Fruit fly (Drosophila melanogaster) whole organism, embryonic: ENCODE results near the gene CG10801.
A peak's percentile ranks its signal among the peaks of the same experiment; 100 is the strongest.

ENCODE experiments used
- Atf-2 ChIP-seq: fragments of 200-800 bp; sonication (Bioruptor generic); optimal IDR thresholded peaks from 2 replicates; lab custom pipeline; 2016; ENCODE audit warnings: missing biosample characterization, missing genetic modification characterization
- CG10979 ChIP-seq: fragments of 200-800 bp; sonication (Bioruptor generic); optimal IDR thresholded peaks from 2 replicates; lab custom pipeline; 2018; ENCODE audit warnings: missing biosample characterization, mild to moderate bottlenecking, missing genetic modification characterization, moderate library complexity
- CG11456 ChIP-seq: fragments of 200-800 bp; sonication (Bioruptor generic); IDR thresholded peaks from 3 replicates; pipeline ENCODE4 v1.3.6; 2022; ENCODE audit warnings: missing biosample characterization, missing genetic modification characterization
- CG11695 ChIP-seq: fragments of 200-800 bp; sonication (Bioruptor generic); IDR thresholded peaks from 3 replicates; pipeline ENCODE4 v1.3.6; 2022; ENCODE audit warnings: missing biosample characterization, missing genetic modification characterization
- CG12104 ChIP-seq: fragments of 200-800 bp; sonication (Bioruptor generic); optimal IDR thresholded peaks from 3 replicates; lab custom pipeline; 2016; ENCODE audit warnings: missing biosample characterization, missing genetic modification characterization
- CG12155 ChIP-seq: fragments of 200-800 bp; sonication (Bioruptor generic); optimal IDR thresholded peaks from 3 replicates; lab custom pipeline; 2016; ENCODE audit warnings: missing biosample characterization, missing genetic modification characterization
- CG13296 ChIP-seq: fragments of 200-800 bp; sonication (Bioruptor generic); optimal IDR thresholded peaks from 3 replicates; lab custom pipeline; 2018; ENCODE audit warnings: missing biosample characterization, mild to moderate bottlenecking, missing genetic modification characterization
- CG14710 ChIP-seq: fragments of 200-800 bp; sonication (Bioruptor generic); optimal IDR thresholded peaks from 3 replicates; lab custom pipeline; 2019; ENCODE audit warnings: missing biosample characterization, mild to moderate bottlenecking, missing genetic modification characterization, moderate library complexity
- CG15011 ChIP-seq: fragments of 200-800 bp; sonication (Bioruptor generic); optimal IDR thresholded peaks from 3 replicates; lab custom pipeline; 2018; ENCODE audit warnings: missing biosample characterization, mild to moderate bottlenecking, missing genetic modification characterization
- CG1529 ChIP-seq: fragments of 200-800 bp; sonication (Bioruptor generic); optimal IDR thresholded peaks from 3 replicates; lab custom pipeline; 2018; ENCODE audit warnings: missing biosample characterization, missing genetic modification characterization
- CG1832 ChIP-seq: fragments of 200-800 bp; sonication (Bioruptor generic); optimal IDR thresholded peaks from 2 replicates; lab custom pipeline; 2017; ENCODE audit warnings: missing biosample characterization, mild to moderate bottlenecking, missing genetic modification characterization, inconsistent platforms
- CG2712 ChIP-seq: fragments of 200-800 bp; optimal IDR thresholded peaks from 3 replicates; lab custom pipeline; 2019; ENCODE audit warnings: missing biosample characterization, mild to moderate bottlenecking, missing genetic modification characterization, moderate library complexity
- CG30020 ChIP-seq: fragments of 200-800 bp; optimal IDR thresholded peaks from 2 replicates; lab custom pipeline; 2019; ENCODE audit warnings: missing biosample characterization, mild to moderate bottlenecking, missing genetic modification characterization, moderate library complexity
- CG32767 ChIP-seq: fragments of 200-800 bp; sonication (Bioruptor generic); IDR thresholded peaks from 2 replicates; pipeline ENCODE4 v1.3.6; 2022; ENCODE audit warnings: missing biosample characterization, missing genetic modification characterization
- CG33557 ChIP-seq: fragments of 200-800 bp; sonication (Bioruptor generic); optimal IDR thresholded peaks from 2 replicates; lab custom pipeline; 2019; ENCODE audit warnings: missing biosample characterization, mild to moderate bottlenecking, missing genetic modification characterization, moderate library complexity
- CG3838 ChIP-seq: fragments of 200-800 bp; sonication (Bioruptor generic); optimal IDR thresholded peaks from 3 replicates; lab custom pipeline; 2016; ENCODE audit warnings: missing biosample characterization, missing genetic modification characterization
- CG3847 ChIP-seq: fragments of 200-800 bp; sonication (Bioruptor generic); IDR thresholded peaks from 2 replicates; pipeline ENCODE4 v1.3.6; 2022; ENCODE audit warnings: missing biosample characterization, missing genetic modification characterization
- CG7963 ChIP-seq: fragments of 200-800 bp; sonication (Bioruptor generic); IDR thresholded peaks from 3 replicates; pipeline ENCODE4 v1.3.6; 2022; ENCODE audit warnings: missing biosample characterization, missing genetic modification characterization; ENCODE audit not compliant: partially characterized antibody
- CG8281 ChIP-seq: fragments of 200-800 bp; sonication (Bioruptor generic); optimal IDR thresholded peaks from 2 replicates; lab custom pipeline; 2018; ENCODE audit warnings: missing biosample characterization, mild to moderate bottlenecking, missing genetic modification characterization, moderate library complexity
- CG8290 ChIP-seq, 3 experiments: fragments of 200-800 bp; sonication (Bioruptor generic); optimal IDR thresholded peaks; 2 replicates each; lab custom pipeline; 2016 to 2019; ENCODE audit warnings: missing biosample characterization in 3 of 3, missing genetic modification characterization in 3 of 3, mild to moderate bottlenecking in 2 of 3, moderate library complexity in 1 of 3
- CG8478 ChIP-seq: fragments of >200 bp; optimal IDR thresholded peaks from 2 replicates; lab custom pipeline; 2018
- CG9437 ChIP-seq: fragments of 200-800 bp; sonication (Bioruptor generic); optimal IDR thresholded peaks from 2 replicates; lab custom pipeline; 2018; ENCODE audit warnings: missing biosample characterization, mild to moderate bottlenecking, missing genetic modification characterization
- CTCF ChIP-seq: fragments of 200-800 bp; sonication (Bioruptor generic); optimal IDR thresholded peaks from 2 replicates; lab custom pipeline; 2017; ENCODE audit warnings: missing biosample characterization, mild to moderate bottlenecking, missing genetic modification characterization, moderate library complexity
- Doc2 ChIP-seq: fragments of 200-800 bp; sonication (Bioruptor generic); IDR thresholded peaks from 2 replicates; pipeline ENCODE4 v1.3.6; 2022; ENCODE audit warnings: missing biosample characterization, missing genetic modification characterization
- Drgx ChIP-seq: fragments of 200-800 bp; sonication (Bioruptor generic); IDR thresholded peaks from 2 replicates; pipeline ENCODE4 v1.3.6; 2022; ENCODE audit warnings: missing biosample characterization, missing genetic modification characterization
- Fer2 ChIP-seq: fragments of 200-800 bp; sonication (Bioruptor generic); optimal IDR thresholded peaks from 2 replicates; lab custom pipeline; 2018; ENCODE audit warnings: missing biosample characterization, mild to moderate bottlenecking, missing genetic modification characterization, moderate library complexity
- MBD-R2 ChIP-seq: fragments of 200-800 bp; sonication (Bioruptor generic); IDR thresholded peaks from 2 replicates; pipeline ENCODE4 v1.3.6; 2022; ENCODE audit warnings: missing biosample characterization, missing genetic modification characterization
- Med ChIP-seq: fragments of 200-800 bp; sonication (Bioruptor generic); peaks from one replicate; lab custom pipeline; 2016; ENCODE audit warnings: missing biosample characterization, missing genetic modification characterization, mild to moderate bottlenecking, inconsistent platforms, moderate library complexity
- NC2α ChIP-seq: fragments of 200-800 bp; sonication (Bioruptor generic); optimal IDR thresholded peaks from 2 replicates; lab custom pipeline; 2016; ENCODE audit warnings: missing biosample characterization, missing genetic modification characterization
- NFAT ChIP-seq: fragments of 200-800 bp; sonication (Bioruptor generic); IDR thresholded peaks from 2 replicates; pipeline ENCODE4 v1.3.6; 2022; ENCODE audit warnings: missing biosample characterization, missing genetic modification characterization
- abd-A ChIP-seq: fragments of 200-800 bp; sonication (Bioruptor generic); optimal IDR thresholded peaks from 3 replicates; lab custom pipeline; 2019; ENCODE audit warnings: missing biosample characterization, mild to moderate bottlenecking, missing genetic modification characterization, moderate library complexity
- ci ChIP-seq: fragments of 200-800 bp; sonication (Bioruptor generic); IDR thresholded peaks from 3 replicates; pipeline ENCODE4 v1.3.6; 2022; ENCODE audit warnings: missing biosample characterization, missing genetic modification characterization
- crol ChIP-seq: fragments of 200-800 bp; sonication (Bioruptor generic); IDR thresholded peaks from 2 replicates; pipeline ENCODE4 v1.3.6; 2022; ENCODE audit warnings: missing biosample characterization, missing genetic modification characterization
- dmrt11E ChIP-seq: fragments of 200-800 bp; sonication (Bioruptor generic); optimal IDR thresholded peaks from 3 replicates; lab custom pipeline; 2018; ENCODE audit warnings: missing biosample characterization, mild to moderate bottlenecking, missing genetic modification characterization, moderate library complexity
- dysf ChIP-seq: fragments of 200-800 bp; sonication (Bioruptor generic); IDR thresholded peaks from 3 replicates; pipeline ENCODE4 v1.3.6; 2022; ENCODE audit warnings: missing biosample characterization, missing genetic modification characterization
- esg ChIP-seq: fragments of 200-800 bp; sonication (Bioruptor generic); conservative IDR thresholded peaks from 2 replicates; pipeline ENCODE4 v1.3.6; 2022; ENCODE audit warnings: missing biosample characterization, missing genetic modification characterization
- fd102C ChIP-seq: fragments of 200-800 bp; sonication (Bioruptor generic); optimal IDR thresholded peaks from 2 replicates; lab custom pipeline; 2018; ENCODE audit warnings: missing biosample characterization, mild to moderate bottlenecking, missing genetic modification characterization, moderate library complexity
- fd96Cb ChIP-seq: fragments of 200-800 bp; sonication (Bioruptor generic); optimal IDR thresholded peaks from 2 replicates; lab custom pipeline; 2018; ENCODE audit warnings: missing biosample characterization, mild to moderate bottlenecking, missing genetic modification characterization, moderate library complexity
- grau ChIP-seq: fragments of 200-800 bp; optimal IDR thresholded peaks from 3 replicates; lab custom pipeline; 2019; ENCODE audit warnings: missing biosample characterization, mild to moderate bottlenecking, missing genetic modification characterization, moderate library complexity
- gsb-n ChIP-seq: fragments of 200-800 bp; sonication (Bioruptor generic); optimal IDR thresholded peaks from 3 replicates; lab custom pipeline; 2018; ENCODE audit warnings: missing biosample characterization, mild to moderate bottlenecking, missing genetic modification characterization
- jing ChIP-seq: fragments of 200-800 bp; sonication (Bioruptor generic); optimal IDR thresholded peaks from 2 replicates; lab custom pipeline; 2018; ENCODE audit warnings: missing biosample characterization, mild to moderate bottlenecking, missing genetic modification characterization
- klu ChIP-seq: fragments of 200-800 bp; sonication (Bioruptor generic); IDR thresholded peaks from 2 replicates; pipeline ENCODE4 v1.3.6; 2022; ENCODE audit warnings: missing biosample characterization, missing genetic modification characterization
- phol ChIP-seq: fragments of 200-800 bp; sonication (Bioruptor generic); optimal IDR thresholded peaks from 3 replicates; lab custom pipeline; 2018; ENCODE audit warnings: missing biosample characterization, mild to moderate bottlenecking, missing genetic modification characterization, moderate library complexity
- prd ChIP-seq, 3 experiments: fragments of >200 bp in 2 of 3; fragments of 200-800 bp in 1 of 3; sonication (Bioruptor generic) in 1 of 3; optimal IDR thresholded peaks in 2 of 3; IDR thresholded peaks in 1 of 3; 2 replicates in 2 of 3; 3 replicates in 1 of 3; pipeline versions ENCODE4 v1.3.6 to Lab custom; 2017 to 2022; ENCODE audit warnings: missing biosample characterization in 1 of 3, missing genetic modification characterization in 1 of 3
- sens ChIP-seq: fragments of 200-800 bp; sonication (Bioruptor generic); peaks from one replicate; lab custom pipeline; 2016; ENCODE audit warnings: missing biosample characterization, missing genetic modification characterization
- unc-4 ChIP-seq: fragments of 200-800 bp; sonication (Bioruptor generic); IDR thresholded peaks from 2 replicates; pipeline ENCODE4 v1.3.6; 2022; ENCODE audit warnings: missing biosample characterization, missing genetic modification characterization; ENCODE audit not compliant: partially characterized antibody
- zfh2 ChIP-seq: fragments of 200-800 bp; sonication (Bioruptor generic); optimal IDR thresholded peaks from 2 replicates; lab custom pipeline; 2016; ENCODE audit warnings: missing biosample characterization, missing genetic modification characterization

CG10801 gene

dm6 chrX:3414003-3414767, 46.2 kb upstream of the CG10801 start (continued):
- TF ChIP-seq CG1832 (GFP tag; lab: Kevin White, UChicago), result no peak
- peak; percentile 71 for TF ChIP-seq CG32767
- TF ChIP-seq CG12155, result peak; percentile 21
- no peak for TF ChIP-seq CG33557 (GFP tag; lab: Kevin White, UChicago)
- peak; percentile 42 for TF ChIP-seq gsb-n (tag; lab: Kevin White, UChicago)
- peak; percentile 67 for TF ChIP-seq phol (tag; lab: Kevin White, UChicago)
- TF ChIP-seq CG30020 (tag; lab: Kevin White, UChicago), result no peak
- peak; percentile 68 for TF ChIP-seq CG2712
- TF ChIP-seq Fer2 (tag; lab: Kevin White, UChicago), result peak; percentile 35
- TF ChIP-seq Atf-2 (GFP tag; lab: Kevin White, UChicago), result no peak
- TF ChIP-seq CG7963 (GFP tag; lab: Robert Waterston, UW), result no peak
- TF ChIP-seq CG14710 (tag; lab: Kevin White, UChicago), result peak; percentile 41
- TF ChIP-seq CG3838 (GFP tag; lab: Kevin White, UChicago), result no peak
- TF ChIP-seq grau (tag; lab: Kevin White, UChicago), result peak; percentile 79
- TF ChIP-seq, all 482 proteins: peak for 230

- no peak for TF ChIP-seq CG33557 (GFP tag; lab: Kevin White, UChicago)
- 0 out of 3 replicates have a peak, but pooled peaks have one; percentile 30 for TF ChIP-seq CG11456 (GFP tag; lab: Robert Waterston, UW)
- TF ChIP-seq zfh2 (GFP tag; lab: Kevin White, UChicago), result no peak
- no peak for TF ChIP-seq esg (GFP tag; lab: Robert Waterston, UW)
- no peak for TF ChIP-seq CG1832 (GFP tag; lab: Kevin White, UChicago)
- no peak for TF ChIP-seq fd96Cb (tag; lab: Kevin White, UChicago)
- TF ChIP-seq NC2α (GFP tag; lab: Kevin White, UChicago), result no peak
- TF ChIP-seq klu (GFP tag; lab: Robert Waterston, UW), result no peak
- TF ChIP-seq crol (GFP tag; lab: Robert Waterston, UW), result peak; percentile 57
- no peak for TF ChIP-seq prd (optimal IDR thresholded peaks at IDR 0.05; lab: Kevin White, UChicago)
- 0 out of 3 replicates have a peak, but pooled peaks have one; percentile 30 for TF ChIP-seq prd (GFP tag; IDR thresholded peaks at IDR 0.05; lab: Robert Waterston, UW)
- no peak for TF ChIP-seq MBD-R2 (GFP tag; lab: Robert Waterston, UW)
- peak; percentile 5 for TF ChIP-seq Med
- TF ChIP-seq Drgx, result peak; percentile 89
- no peak for TF ChIP-seq CG13296 (GFP tag; lab: Kevin White, UChicago)
- no peak for TF ChIP-seq CG8290 (GFP tag; optimal IDR thresholded peaks at IDR 0.05; lab: Kevin White, UChicago)
- TF ChIP-seq CG8290 (tag; optimal IDR thresholded peaks at IDR 0.05; lab: Kevin White, UChicago), result no peak
- no peak for TF ChIP-seq ci (GFP tag; lab: Robert Waterston, UW)
- no peak for TF ChIP-seq dmrt11E (tag; lab: Kevin White, UChicago)
- TF ChIP-seq CG8281, result no peak
- TF ChIP-seq fd102C (GFP tag; lab: Kevin White, UChicago), result no peak
- no peak for TF ChIP-seq CG1529
- TF ChIP-seq NFAT, result no peak
- no peak for TF ChIP-seq Doc2 (GFP tag; lab: Robert Waterston, UW)
- peak; percentile 19 for TF ChIP-seq sens (GFP tag; lab: Kevin White, UChicago)
- TF ChIP-seq CG9437, result no peak
- no peak for TF ChIP-seq CG12104 (GFP tag; lab: Kevin White, UChicago)
- no peak for TF ChIP-seq CG10979
- 0 out of 3 replicates have a peak, but pooled peaks have one; percentile 32 for TF ChIP-seq dysf (GFP tag; lab: Robert Waterston, UW)
- TF ChIP-seq unc-4 (GFP tag; lab: Robert Waterston, UW), result no peak
- TF ChIP-seq CTCF (GFP tag; lab: Kevin White, UChicago), result peak; percentile 83
- no peak for TF ChIP-seq CG15011 (GFP tag; lab: Kevin White, UChicago)
- TF ChIP-seq jing (GFP tag; lab: Kevin White, UChicago), result no peak
- TF ChIP-seq CG11695 (GFP tag; lab: Robert Waterston, UW), result no peak
- TF ChIP-seq CG3847 (GFP tag; lab: Robert Waterston, UW), result peak; percentile 15; the same call in 1 of the 2 replicates
- no peak for TF ChIP-seq CG8478 (lab: Kevin White, UChicago)
- no peak for TF ChIP-seq abd-A (tag; lab: Kevin White, UChicago)
Observed at dm6 chrX:3423199-3423768, 37.1 kb upstream of the CG10801 start.
